Worm (Caenorhabditis elegans) whole organism, L2 larva: ENCODE data around the gene srg-7.

Experiments
- F13H6.1 ChIP-seq: sonication (generic microtip); optimal IDR thresholded peaks from 2 replicates; lab custom pipeline; 2016; ENCODE audit warnings: missing genetic modification characterization, missing compliant biosample characterization
- aly-2 ChIP-seq: fragments of 150-350 bp; optimal IDR thresholded peaks from 2 replicates; lab custom pipeline; 2014; ENCODE audit warnings: missing biosample characterization, missing genetic modification characterization
- ama-1 ChIP-seq: fragments of 150-350 bp; optimal IDR thresholded peaks from 2 replicates; lab custom pipeline; 2018; ENCODE audit warnings: inconsistent platforms

ce11 chrIII:6240528-6240927, 27.4 kb downstream of the srg-7 start, which contains the start of gene T12A2.3:
- TF ChIP-seq aly-2 (tag; lab: Kevin White, UChicago) (no peak), ama-1 (lab: Kevin White, UChicago) (no peak), F13H6.1 (tag; lab: Kevin White, UChicago) (no peak)
